Fruit fly (Drosophila melanogaster): Measurements from ENCODE around the gene CG9521.

- TF ChIP-seq Hr39 (optimal IDR thresholded peaks at IDR 0.05) (no peak), CG15269 (tag; optimal IDR thresholded peaks at IDR 0.05) (no peak), p53 (GFP tag; optimal IDR thresholded peaks at IDR 0.05) (no peak), phol (tag; optimal IDR thresholded peaks at IDR 0.05) (no peak), lilli (GFP tag; optimal IDR thresholded peaks at IDR 0.05) (no peak), ash1 (GFP tag; optimal IDR thresholded peaks at IDR 0.05) (no peak)
These were observed 9.4 kb upstream of the CG9521 start for dm6 chrX:14862494-14862893.

Measured in whole organism, embryonic.